Worm (Caenorhabditis elegans): ENCODE data around the gene clec-78.

The clec-78 gene

ce11 chrIV:3960396-3960795 lies 28.5 kb upstream of the clec-78 start, which contains the start of gene clec-75:
TSS of gene clec-75 (plus strand) at chrIV:3960734.
- TF ChIP-seq ceh-13 (GFP tag; optimal IDR thresholded peaks at IDR 0.05) (no peak), tbx-37 (GFP tag; conservative IDR thresholded peaks at IDR 0.05) (no peak), F13C5.2 (tag; optimal IDR thresholded peaks at IDR 0.05) (no peak), ets-7 (tag; optimal IDR thresholded peaks at IDR 0.05) (no peak), hnd-1 (tag; optimal IDR thresholded peaks at IDR 0.05) (no peak), aly-1 (tag; optimal IDR thresholded peaks at IDR 0.05) (no peak), tbx-11 (GFP tag; IDR thresholded peaks at IDR 0.05) (no peak), pes-1 (GFP tag; IDR thresholded peaks at IDR 0.05) (no peak), sea-1 (GFP tag; conservative IDR thresholded peaks at IDR 0.05) (no peak), scrt-1 (GFP tag; IDR thresholded peaks at IDR 0.05) (no peak), ceh-36 (tag; optimal IDR thresholded peaks at IDR 0.05) (no peak), ama-1 (optimal IDR thresholded peaks at IDR 0.05) (no peak), hmbx-1 (tag; optimal IDR thresholded peaks at IDR 0.05) (no peak), hmg-4 (GFP tag; optimal IDR thresholded peaks at IDR 0.05) (no peak), tra-4 (tag; optimal IDR thresholded peaks at IDR 0.05) (no peak), flt-1 (GFP tag; IDR thresholded peaks at IDR 0.05) (no peak), B0310.2 (tag; optimal IDR thresholded peaks at IDR 0.05) (no peak)

ce11 chrIV:3962584-3962983 lies 26.3 kb upstream of the clec-78 start, which contains the start of gene Y46C8AM.1:
TSS of gene Y46C8AM.1 (plus strand) at chrIV:3962884.
- TF ChIP-seq tbx-37 (GFP tag; conservative IDR thresholded peaks at IDR 0.05): no peak
- TF ChIP-seq ets-7 (tag; optimal IDR thresholded peaks at IDR 0.05): no peak
- TF ChIP-seq scrt-1 (GFP tag; IDR thresholded peaks at IDR 0.05): no peak
- TF ChIP-seq ceh-36 (tag; optimal IDR thresholded peaks at IDR 0.05): no peak
- no peak for TF ChIP-seq hmg-4 (GFP tag; optimal IDR thresholded peaks at IDR 0.05)
- TF ChIP-seq ceh-13 (GFP tag; optimal IDR thresholded peaks at IDR 0.05): no peak
- no peak for TF ChIP-seq flt-1 (GFP tag; IDR thresholded peaks at IDR 0.05)
- TF ChIP-seq B0310.2 (tag; optimal IDR thresholded peaks at IDR 0.05): no peak
- TF ChIP-seq ama-1 (optimal IDR thresholded peaks at IDR 0.05): no peak
- no peak for TF ChIP-seq tra-4 (tag; optimal IDR thresholded peaks at IDR 0.05)
- no peak for TF ChIP-seq hmbx-1 (tag; optimal IDR thresholded peaks at IDR 0.05)
- no peak for TF ChIP-seq aly-1 (tag; optimal IDR thresholded peaks at IDR 0.05)
- no peak for TF ChIP-seq F13C5.2 (tag; optimal IDR thresholded peaks at IDR 0.05)
- no peak for TF ChIP-seq sea-1 (GFP tag; conservative IDR thresholded peaks at IDR 0.05)
- TF ChIP-seq pes-1 (GFP tag; IDR thresholded peaks at IDR 0.05): no peak
- TF ChIP-seq hnd-1 (tag; optimal IDR thresholded peaks at IDR 0.05): no peak
- no peak for TF ChIP-seq tbx-11 (GFP tag; IDR thresholded peaks at IDR 0.05)

ce11 chrIV:3963498-3963897 lies 25.4 kb upstream of the clec-78 start:
- TF ChIP-seq ama-1 (optimal IDR thresholded peaks at IDR 0.05): no peak
- no peak for TF ChIP-seq B0310.2 (tag; optimal IDR thresholded peaks at IDR 0.05)
- no peak for TF ChIP-seq ets-7 (tag; optimal IDR thresholded peaks at IDR 0.05)
- no peak for TF ChIP-seq aly-1 (tag; optimal IDR thresholded peaks at IDR 0.05)
- no peak for TF ChIP-seq tbx-11 (GFP tag; IDR thresholded peaks at IDR 0.05)
- no peak for TF ChIP-seq ceh-13 (GFP tag; optimal IDR thresholded peaks at IDR 0.05)
- TF ChIP-seq flt-1 (GFP tag; IDR thresholded peaks at IDR 0.05): no peak
- TF ChIP-seq tbx-37 (GFP tag; conservative IDR thresholded peaks at IDR 0.05): no peak
- no peak for TF ChIP-seq tra-4 (tag; optimal IDR thresholded peaks at IDR 0.05)
- no peak for TF ChIP-seq hmg-4 (GFP tag; optimal IDR thresholded peaks at IDR 0.05)
- no peak for TF ChIP-seq pes-1 (GFP tag; IDR thresholded peaks at IDR 0.05)
- TF ChIP-seq scrt-1 (GFP tag; IDR thresholded peaks at IDR 0.05): no peak
- TF ChIP-seq ceh-36 (tag; optimal IDR thresholded peaks at IDR 0.05): no peak

- TF ChIP-seq hmbx-1 (tag; optimal IDR thresholded peaks at IDR 0.05): no peak
- TF ChIP-seq ama-1 (optimal IDR thresholded peaks at IDR 0.05): no peak
- TF ChIP-seq tbx-11 (GFP tag; IDR thresholded peaks at IDR 0.05): no peak
- no peak for TF ChIP-seq scrt-1 (GFP tag; IDR thresholded peaks at IDR 0.05)
- TF ChIP-seq sea-1 (GFP tag; conservative IDR thresholded peaks at IDR 0.05): no peak
- TF ChIP-seq ceh-36 (tag; optimal IDR thresholded peaks at IDR 0.05): no peak
- TF ChIP-seq B0310.2 (tag; optimal IDR thresholded peaks at IDR 0.05): no peak
- no peak for TF ChIP-seq pes-1 (GFP tag; IDR thresholded peaks at IDR 0.05)
- TF ChIP-seq hmg-4 (GFP tag; optimal IDR thresholded peaks at IDR 0.05): no peak
These were observed 23.9 kb upstream of the clec-78 start, which contains the start of gene clec-76 for ce11 chrIV:3965013-3965412. TSS of gene clec-76 (plus strand) at chrIV:3965246.

DNA sequence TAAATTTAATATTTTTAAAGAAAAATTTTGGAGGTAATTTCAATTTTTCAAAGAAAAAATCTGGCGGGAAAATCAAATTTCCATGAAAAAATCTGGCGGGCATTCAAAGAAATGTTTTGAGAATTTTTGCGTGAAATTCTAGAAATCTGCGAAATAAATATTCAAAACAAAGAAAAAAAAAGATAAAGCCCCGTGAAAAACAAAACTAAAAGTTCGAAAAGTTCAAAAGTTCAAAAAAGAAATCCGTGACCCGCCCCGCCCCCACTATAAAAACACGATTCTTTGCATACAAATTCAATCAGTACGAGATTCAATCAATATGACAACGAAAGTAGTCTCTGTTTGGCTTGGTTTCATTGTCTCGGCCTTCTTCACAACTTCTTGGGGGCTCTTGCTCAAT lies 15.9 kb upstream of the clec-78 start, which contains the start of gene clec-79:
Gene clec-79, plus strand, starts transcription at position 301 of the 400 bp plus-strand sequence.
- TF ChIP-seq sea-1 (GFP tag; conservative IDR thresholded peaks at IDR 0.05): no peak
- no peak for TF ChIP-seq hmg-4 (GFP tag; optimal IDR thresholded peaks at IDR 0.05)
- no peak for TF ChIP-seq tbx-11 (GFP tag; IDR thresholded peaks at IDR 0.05)
- TF ChIP-seq scrt-1 (GFP tag; IDR thresholded peaks at IDR 0.05): no peak
- no peak for TF ChIP-seq B0310.2 (tag; optimal IDR thresholded peaks at IDR 0.05)
- no peak for TF ChIP-seq tbx-37 (GFP tag; conservative IDR thresholded peaks at IDR 0.05)
- no peak for TF ChIP-seq F13C5.2 (tag; optimal IDR thresholded peaks at IDR 0.05)
- TF ChIP-seq ama-1 (optimal IDR thresholded peaks at IDR 0.05): no peak
- TF ChIP-seq ceh-36 (tag; optimal IDR thresholded peaks at IDR 0.05): no peak
- TF ChIP-seq ceh-13 (GFP tag; optimal IDR thresholded peaks at IDR 0.05): no peak

DNA sequence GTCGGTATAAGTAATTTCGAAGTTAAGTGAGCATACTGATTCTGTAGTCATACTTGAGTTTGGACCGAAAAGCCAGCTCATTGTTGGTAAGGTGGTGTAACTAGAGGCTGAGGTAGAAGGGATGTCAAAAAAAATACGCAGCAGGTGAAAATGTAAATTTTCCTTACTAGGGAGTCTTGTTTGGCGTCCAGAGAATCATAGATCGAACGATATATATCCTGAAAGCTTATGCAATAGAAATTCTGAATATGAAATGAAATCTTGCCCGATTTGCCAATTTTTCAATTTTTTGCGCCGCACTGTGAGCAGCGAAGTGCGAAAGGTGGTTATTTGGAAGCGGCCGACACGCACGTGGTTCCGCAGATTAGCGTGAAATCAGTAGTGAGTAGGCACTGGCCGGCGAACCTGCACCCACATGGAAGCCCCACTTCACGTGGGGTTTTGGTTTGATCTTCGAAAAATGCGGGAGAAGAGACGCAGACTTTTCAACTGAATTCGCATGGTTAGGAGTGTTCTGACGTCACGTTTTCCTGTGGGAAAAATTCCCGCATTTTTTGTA lies 10.9 kb upstream of the clec-78 start, which contains the start of gene srh-220:
Gene srh-220, minus strand, starts transcription at position 51 of the 559 bp plus-strand sequence.
- TF ChIP-seq pes-1 (GFP tag; IDR thresholded peaks at IDR 0.05) (no peak), aly-1 (tag; optimal IDR thresholded peaks at IDR 0.05) (no peak)

DNA sequence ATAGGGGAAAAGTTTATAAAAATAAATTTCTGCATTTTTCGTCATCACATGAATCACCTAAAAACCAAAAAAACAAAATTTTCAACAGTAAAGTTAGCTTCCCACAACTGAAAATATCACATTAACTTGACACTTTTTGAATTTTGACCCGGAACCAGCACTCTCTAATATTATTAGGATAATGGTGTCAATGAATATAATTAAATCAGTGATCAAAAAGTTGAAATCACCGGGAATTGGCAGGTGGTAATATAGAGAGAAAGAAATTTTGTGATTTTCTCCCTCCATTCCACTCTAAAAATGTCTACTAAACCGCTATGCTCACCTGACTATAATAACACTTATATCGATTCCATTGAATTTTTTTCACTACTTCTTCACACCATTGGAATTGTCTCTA lies 9.4 kb upstream of the clec-78 start, which contains the start of gene srh-222:
Gene srh-222, plus strand, starts transcription at position 301 of the 400 bp plus-strand sequence.
- TF ChIP-seq ama-1 (optimal IDR thresholded peaks at IDR 0.05): no peak
- TF ChIP-seq hmbx-1 (tag; optimal IDR thresholded peaks at IDR 0.05): no peak
- TF ChIP-seq ceh-13 (GFP tag; optimal IDR thresholded peaks at IDR 0.05): no peak
- no peak for TF ChIP-seq pes-1 (GFP tag; IDR thresholded peaks at IDR 0.05)
- TF ChIP-seq B0310.2 (tag; optimal IDR thresholded peaks at IDR 0.05): no peak
- TF ChIP-seq sea-1 (GFP tag; conservative IDR thresholded peaks at IDR 0.05): no peak
- no peak for TF ChIP-seq tra-4 (tag; optimal IDR thresholded peaks at IDR 0.05)
- no peak for TF ChIP-seq aly-1 (tag; optimal IDR thresholded peaks at IDR 0.05)
